Fruit fly (Drosophila melanogaster): ENCODE data around the gene CG5004.

Gene CG5004

DNA sequence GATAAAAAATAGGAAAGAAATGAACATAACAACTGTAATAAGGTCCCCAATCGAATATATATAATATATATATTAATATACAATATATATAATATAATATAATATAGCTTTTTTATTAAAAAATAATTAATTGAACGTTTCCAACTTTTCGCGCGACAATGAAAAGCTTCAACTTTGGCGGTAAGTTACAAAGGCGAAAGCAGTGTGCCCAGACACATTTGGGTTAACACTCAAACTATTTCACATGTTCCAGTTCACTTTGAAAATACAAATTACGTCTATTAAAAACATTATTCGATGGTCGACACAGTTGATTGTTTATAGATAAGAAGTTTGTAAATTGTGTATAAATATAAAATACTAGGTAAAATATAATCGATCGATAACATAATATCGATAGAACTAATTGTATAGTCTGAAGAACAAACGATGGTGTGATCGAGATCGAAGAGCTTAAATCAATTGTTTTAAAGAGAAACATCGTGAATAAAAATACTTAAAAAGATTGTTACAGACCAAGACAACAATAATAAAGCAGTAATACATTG lies 1.2 kb upstream of the CG5004 start:
- no peak for TF ChIP-seq CG17801 (GFP tag; optimal IDR thresholded peaks at IDR 0.05; ENCODE audit: partially characterized antibody)

dm6 chrX:17108000-17108399 lies 618 bp downstream of the CG5004 start:
- TF ChIP-seq CG17801 (GFP tag; optimal IDR thresholded peaks at IDR 0.05; ENCODE audit: partially characterized antibody) = no peak

DNA sequence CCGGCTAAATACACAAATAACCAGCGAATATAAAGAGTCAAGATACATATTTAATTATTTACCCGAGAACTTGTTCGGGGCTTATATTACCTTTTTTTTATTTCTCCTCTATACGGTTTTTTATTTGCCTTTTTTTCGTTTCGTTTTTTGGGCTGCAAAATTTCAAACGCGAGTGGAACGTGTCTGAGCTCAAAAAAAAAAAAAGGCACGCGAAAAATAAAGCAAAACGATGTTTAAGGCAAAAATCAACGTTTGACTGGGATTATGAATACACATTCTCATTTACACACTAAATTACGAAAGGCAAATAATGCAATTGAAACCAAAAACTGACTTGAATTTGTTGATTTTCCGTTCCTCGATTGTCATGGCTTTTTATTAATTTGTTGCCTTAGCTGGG lies 2.3 kb downstream of the CG5004 start:
- no peak for TF ChIP-seq CG17801 (GFP tag; optimal IDR thresholded peaks at IDR 0.05; ENCODE audit: partially characterized antibody)

DNA sequence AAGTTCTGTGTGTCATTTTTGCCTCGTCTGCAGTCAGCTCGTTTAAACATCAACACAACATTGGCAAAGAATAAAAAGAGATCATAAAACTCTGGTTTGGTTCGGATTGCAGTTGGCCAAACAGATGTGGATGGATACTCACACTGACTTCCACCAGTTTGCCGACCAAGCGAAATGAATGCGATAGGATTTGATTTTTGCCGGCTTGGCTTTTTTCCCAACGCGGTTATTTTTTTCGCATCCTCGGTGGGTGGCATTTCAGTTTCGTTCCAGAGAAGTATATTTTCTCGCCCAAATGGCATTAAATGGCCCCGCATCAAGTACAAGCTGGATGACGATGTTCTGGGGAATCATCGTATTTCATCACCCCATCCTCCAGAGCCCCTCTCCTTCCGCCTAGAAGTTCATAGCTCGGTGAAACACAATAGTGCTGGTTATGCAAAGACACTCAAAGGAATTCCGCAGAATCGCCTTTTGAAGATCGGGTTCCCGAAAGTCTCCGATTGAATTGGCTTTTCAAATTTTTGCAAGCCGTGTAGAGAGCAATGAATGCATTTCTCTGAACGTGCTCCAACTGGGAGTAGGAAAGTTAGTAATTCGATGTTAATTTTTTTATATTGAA lies 3.3 kb downstream of the CG5004 start:
- no peak for TF ChIP-seq CG17801 (GFP tag; optimal IDR thresholded peaks at IDR 0.05; ENCODE audit: partially characterized antibody)

- TF ChIP-seq CG17801 (GFP tag; optimal IDR thresholded peaks at IDR 0.05; ENCODE audit: partially characterized antibody) = no peak
Measured at dm6 chrX:17111274-17111673, 3.9 kb downstream of the CG5004 start.

DNA sequence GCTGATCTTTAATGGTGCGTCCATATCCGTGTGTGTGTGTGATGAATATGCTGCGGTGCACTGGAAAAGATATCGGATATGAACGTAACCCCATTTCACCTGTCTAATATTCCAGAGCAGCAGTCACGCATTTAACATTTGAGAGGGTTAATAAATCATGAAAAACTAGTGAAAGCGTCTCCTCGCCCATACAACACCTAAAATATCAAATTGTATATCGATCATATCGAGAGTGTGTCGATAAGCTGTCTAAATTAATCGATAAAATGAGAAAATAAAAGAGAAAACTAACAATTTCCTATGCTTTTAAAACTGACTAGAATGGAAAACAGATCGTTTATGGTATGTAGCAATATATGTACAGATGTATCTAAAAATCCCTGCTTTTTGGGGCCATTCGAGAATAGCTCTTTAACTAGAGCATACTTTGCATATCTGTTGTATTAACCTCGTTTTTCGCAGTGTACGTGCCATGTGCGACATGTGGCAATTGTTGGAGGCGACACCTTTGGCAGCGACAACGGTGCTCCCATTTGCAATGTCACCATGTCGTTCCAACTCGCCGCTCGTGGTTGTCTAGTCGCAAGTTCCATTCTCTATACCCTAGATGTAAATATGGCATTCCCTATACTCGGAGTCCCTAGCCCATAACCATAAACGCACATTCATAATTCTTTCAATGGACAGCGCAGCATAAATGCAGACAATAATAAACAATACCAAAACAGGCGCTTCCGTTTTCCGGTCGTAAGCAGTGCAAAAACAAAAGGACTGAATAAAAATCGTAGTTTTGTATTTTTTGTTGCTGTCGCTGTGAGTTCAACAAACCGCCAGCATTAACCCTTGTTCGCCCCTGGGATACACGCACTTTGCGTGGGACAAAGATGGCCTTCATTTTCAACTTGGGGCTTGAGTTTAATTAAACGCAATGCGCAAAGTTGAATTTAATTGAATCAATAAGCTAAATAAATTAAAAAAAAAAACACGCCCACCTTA lies 4.9 kb downstream of the CG5004 start:
- no peak for TF ChIP-seq CG17801 (GFP tag; optimal IDR thresholded peaks at IDR 0.05; ENCODE audit: partially characterized antibody)

DNA sequence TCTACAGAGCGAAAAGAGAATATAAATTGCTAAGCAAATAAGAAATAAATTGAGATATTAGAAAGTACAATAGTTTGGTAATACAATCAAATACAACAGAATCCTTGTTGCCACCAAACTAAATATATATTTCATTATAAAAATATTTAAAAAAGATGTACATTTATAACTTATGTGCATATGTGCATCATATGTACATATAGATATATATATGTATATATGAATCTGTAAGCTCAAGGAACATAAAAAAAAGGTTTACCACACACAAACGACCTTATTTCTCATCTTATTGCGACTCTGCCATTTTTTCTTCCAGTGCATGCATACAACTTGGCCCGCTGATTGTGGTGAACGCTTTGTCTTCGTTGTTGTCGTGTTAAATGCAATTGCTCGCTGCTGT lies 5.9 kb downstream of the CG5004 start:
- TF ChIP-seq CG17801 (GFP tag; optimal IDR thresholded peaks at IDR 0.05; ENCODE audit: partially characterized antibody) = peak; percentile 64

- no peak for TF ChIP-seq CG17801 (GFP tag; optimal IDR thresholded peaks at IDR 0.05; ENCODE audit: partially characterized antibody)
Measured at dm6 chrX:17121600-17121999, 14.2 kb downstream of the CG5004 start.

- no peak for TF ChIP-seq CG17801 (GFP tag; optimal IDR thresholded peaks at IDR 0.05; ENCODE audit: partially characterized antibody)
Measured at dm6 chrX:17122425-17123094, 15.2 kb downstream of the CG5004 start.

DNA sequence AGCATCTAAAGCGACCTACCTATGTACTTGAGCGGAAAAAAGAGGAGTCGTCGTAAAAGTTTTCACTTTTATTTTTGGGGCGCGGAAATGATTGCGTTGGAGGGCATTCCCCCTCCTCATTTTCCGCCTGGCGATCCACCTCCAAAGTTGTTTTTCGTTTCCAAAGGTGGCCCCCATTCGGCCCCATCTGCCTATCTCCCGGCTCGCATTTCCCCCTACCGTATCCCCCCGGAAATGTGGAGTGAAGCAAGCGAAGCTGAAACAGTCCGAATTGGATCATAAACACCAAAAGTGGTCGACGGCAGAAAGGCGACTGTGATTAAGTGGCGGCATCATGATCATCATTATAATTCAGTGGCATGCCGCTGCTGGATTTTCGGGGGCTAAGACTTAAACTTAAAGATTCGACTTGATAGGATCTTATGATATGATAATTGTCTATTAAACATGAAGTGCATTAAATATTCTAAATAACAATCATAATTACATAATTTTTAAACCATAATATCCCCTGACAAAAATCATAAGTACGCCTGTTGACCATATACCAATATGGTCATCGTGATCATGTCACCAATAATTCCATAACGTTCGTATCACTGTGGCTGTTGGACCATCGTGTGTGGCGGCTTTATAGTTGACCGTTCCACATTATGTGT lies 16.3 kb downstream of the CG5004 start:
- no peak for TF ChIP-seq CG17801 (GFP tag; optimal IDR thresholded peaks at IDR 0.05; ENCODE audit: partially characterized antibody)

- peak; percentile 88 for TF ChIP-seq CG17801 (GFP tag; optimal IDR thresholded peaks at IDR 0.05; ENCODE audit: partially characterized antibody)
Measured at dm6 chrX:17125017-17125821, 17.8 kb downstream of the CG5004 start.

dm6 chrX:17129733-17130466 lies 22.5 kb downstream of the CG5004 start:
- TF ChIP-seq CG17801 (GFP tag; optimal IDR thresholded peaks at IDR 0.05; ENCODE audit: partially characterized antibody) = peak; percentile 88

- no peak for TF ChIP-seq CG17801 (GFP tag; optimal IDR thresholded peaks at IDR 0.05; ENCODE audit: partially characterized antibody)
Measured at dm6 chrX:17132685-17133084, 25.3 kb downstream of the CG5004 start.

Data from ovary, adult (tissue).